2 fruit fly cellular contexts compared by ENCODE assay signal in genomic region chr3L:8536387-8536786, dm6.
TF ChIP-seq lines count a peak whose summit lies in the region.

No protein-coding gene starts in this region.

- no peak for TF ChIP-seq CTCF in whole organism, embryonic (GFP tag; optimal IDR thresholded peaks at IDR 0.05; lab: Kevin White, UChicago)

TF ChIP-seq in whole organism, embryonic, 481 proteins besides CTCF, POLR2A, EP300 and RAD21:
- TF ChIP-seq zf30C (GFP tag; optimal IDR thresholded peaks at IDR 0.05; lab: Kevin White, UChicago) (no peak), tup (GFP tag; optimal IDR thresholded peaks at IDR 0.05; lab: Kevin White, UChicago) (no peak), Hr78 (GFP tag; optimal IDR thresholded peaks at IDR 0.05; lab: Kevin White, UChicago) (peak in 1 of 2 experiments; percentile 54), ken (GFP tag; IDR thresholded peaks at IDR 0.05; lab: Robert Waterston, UW) (0 out of 3 replicates have a peak, but pooled peaks have one; percentile 11), fu2 (GFP tag; optimal IDR thresholded peaks at IDR 0.05; lab: Kevin White, UChicago) (no peak), oc (tag; optimal IDR thresholded peaks at IDR 0.05; lab: Kevin White, UChicago) (no peak)

TF ChIP-seq in whole organism, prepupa, 60 proteins besides CTCF, POLR2A, EP300 and RAD21:
- no peak for TF ChIP-seq CG11902 (GFP tag; optimal IDR thresholded peaks at IDR 0.05; lab: Kevin White, UChicago)
- TF ChIP-seq svp (GFP tag; lab: Kevin White, UChicago), result peak; percentile 86
- no peak for TF ChIP-seq Hr39 (GFP tag; optimal IDR thresholded peaks at IDR 0.05; lab: Kevin White, UChicago)
- no peak for TF ChIP-seq fkh (GFP tag; optimal IDR thresholded peaks at IDR 0.05; lab: Kevin White, UChicago)
